Fruit fly (Drosophila melanogaster): ENCODE measurements around the gene CG43321.

CG43321 gene

DNA sequence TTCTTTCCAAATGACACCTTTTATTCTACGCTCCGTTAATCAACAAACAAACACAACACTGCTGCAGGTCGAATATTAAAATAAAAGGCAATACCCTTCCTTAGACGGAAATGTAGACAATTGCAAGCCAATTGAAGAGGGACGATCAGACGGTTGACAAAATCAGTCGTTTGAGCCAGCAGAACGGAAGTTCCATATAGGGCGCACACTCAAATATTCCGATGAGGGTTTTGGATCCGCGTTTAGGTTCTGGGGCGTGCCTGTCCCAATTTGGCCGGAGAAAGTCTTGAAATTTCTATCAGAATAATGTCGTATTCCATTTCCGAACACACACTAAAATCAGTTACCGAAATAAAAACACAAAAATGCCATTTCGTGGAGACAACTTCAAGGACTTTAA, at the start of gene CG43321:
Gene CG43321, plus strand, starts transcription at position 301 of the 400 bp plus-strand sequence.
- no peak for TF ChIP-seq CTCF (optimal IDR thresholded peaks at IDR 0.05)
- no peak for TF ChIP-seq CG8478 (optimal IDR thresholded peaks at IDR 0.05)

DNA sequence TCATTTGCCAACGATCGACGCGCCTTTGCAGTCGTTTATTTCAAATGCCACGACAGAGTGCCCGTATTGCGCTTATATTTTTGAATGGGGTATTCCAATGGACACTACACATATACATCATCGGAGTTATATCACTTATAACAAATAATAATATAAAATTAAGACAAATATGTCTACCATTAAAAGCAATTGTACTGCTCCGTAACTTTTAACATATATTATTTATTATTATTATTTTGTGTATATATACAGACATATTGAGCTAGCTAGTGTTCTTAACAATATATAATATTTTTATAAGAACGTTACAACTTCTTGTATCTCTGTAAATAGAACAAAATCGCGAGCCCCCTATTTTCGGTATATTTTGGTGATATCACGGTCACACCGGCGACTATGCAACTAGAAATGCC, 48.0 kb upstream of the CG43321 start, which contains the start of the genes sip2 and Coprox:
Gene sip2, minus strand, starts transcription at position 53 of the 413 bp plus-strand sequence.
Gene Coprox, plus strand, starts transcription at position 400 of the 413 bp plus-strand sequence.
- TF ChIP-seq CTCF (optimal IDR thresholded peaks at IDR 0.05) (no peak), CG8478 (optimal IDR thresholded peaks at IDR 0.05) (no peak)

dm6 chr2L:6964632-6965031, 47.4 kb upstream of the CG43321 start:
- no peak for TF ChIP-seq CTCF (optimal IDR thresholded peaks at IDR 0.05)

DNA sequence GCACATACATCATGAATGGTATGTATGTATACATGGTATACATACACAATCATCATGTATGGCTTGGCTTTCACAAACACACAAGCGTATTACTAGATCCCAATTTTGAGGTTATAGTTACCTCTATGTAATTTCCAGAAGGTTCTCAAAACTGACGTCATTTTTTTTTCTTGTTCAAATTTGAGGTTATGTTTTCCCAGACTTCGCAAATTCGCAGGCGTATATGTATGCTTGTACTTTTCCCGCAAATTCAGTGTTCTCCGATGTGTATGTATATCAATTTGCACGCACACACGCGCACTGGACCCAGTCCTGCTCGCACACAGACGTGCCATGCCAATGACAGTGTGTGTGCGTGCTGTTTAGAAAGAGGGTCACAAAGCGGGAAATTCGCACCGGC, 45.8 kb upstream of the CG43321 start:
- TF ChIP-seq CTCF (optimal IDR thresholded peaks at IDR 0.05) (no peak), CG8478 (optimal IDR thresholded peaks at IDR 0.05) (no peak)

dm6 chr2L:6967422-6968012, 44.5 kb upstream of the CG43321 start, which contains the start of gene Sumo:
Gene Sumo (minus strand): TSS chr2L:6967644.
- TF ChIP-seq CTCF (optimal IDR thresholded peaks at IDR 0.05): no peak
- no peak for TF ChIP-seq CG8478 (optimal IDR thresholded peaks at IDR 0.05)

DNA sequence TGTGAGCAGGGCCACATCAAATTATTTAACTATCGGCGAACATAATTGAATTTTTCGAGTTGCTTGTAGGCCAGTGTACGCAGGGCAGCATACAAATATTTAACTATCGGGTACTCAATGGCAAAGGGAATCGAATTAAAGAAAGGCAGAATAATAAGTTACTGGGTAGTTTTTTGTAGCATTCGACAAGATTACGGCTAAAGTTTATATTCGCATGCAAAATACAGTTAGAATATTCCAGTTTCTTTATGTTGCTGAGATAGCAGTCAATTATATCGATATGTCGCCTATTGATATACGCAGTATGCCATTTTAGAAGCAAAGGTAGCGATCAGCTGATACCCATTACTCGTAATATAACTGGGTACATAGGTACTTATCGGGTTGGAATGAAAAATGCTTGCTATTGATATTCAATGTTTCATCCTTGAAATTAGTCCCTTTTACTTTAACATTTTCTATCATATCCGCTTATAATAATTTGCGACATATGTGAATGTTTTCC, 44.0 kb upstream of the CG43321 start:
- TF ChIP-seq CG8478 (optimal IDR thresholded peaks at IDR 0.05) (no peak), CTCF (optimal IDR thresholded peaks at IDR 0.05) (peak; percentile 50)

DNA sequence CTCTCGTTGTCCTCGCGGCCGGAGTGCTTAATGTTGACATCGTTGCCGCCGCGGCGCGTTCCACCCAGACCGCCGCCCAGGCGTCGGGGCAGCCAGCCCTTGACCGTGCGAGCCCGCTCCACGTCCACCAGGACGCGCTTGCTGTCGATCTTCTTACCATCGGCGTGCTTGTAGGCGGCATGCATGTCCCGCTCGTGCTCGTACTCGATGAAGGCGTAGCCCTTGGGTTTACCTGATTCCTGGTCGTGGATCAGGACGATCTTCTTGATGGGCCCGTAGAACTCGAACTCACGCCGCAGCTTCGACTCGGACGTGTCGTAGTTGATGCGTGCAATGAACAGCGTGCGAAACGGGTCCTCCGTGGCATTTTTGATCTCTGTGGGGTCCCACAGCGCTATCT, 41.2 kb upstream of the CG43321 start:
- TF ChIP-seq CG8478 (optimal IDR thresholded peaks at IDR 0.05) (no peak), CTCF (optimal IDR thresholded peaks at IDR 0.05) (no peak)

- TF ChIP-seq CG8478 (optimal IDR thresholded peaks at IDR 0.05) (no peak), CTCF (optimal IDR thresholded peaks at IDR 0.05) (peak; percentile 38 to 72)
Observed at dm6 chr2L:6971597-6972036, 40.4 kb upstream of the CG43321 start, which contains the start of gene snRNP-U1-70K. Gene snRNP-U1-70K (minus strand): TSS chr2L:6971737.

dm6 chr2L:6991085-6991484, 21.0 kb upstream of the CG43321 start:
- no peak for TF ChIP-seq CTCF (optimal IDR thresholded peaks at IDR 0.05)
- TF ChIP-seq CG8478 (optimal IDR thresholded peaks at IDR 0.05): no peak

DNA sequence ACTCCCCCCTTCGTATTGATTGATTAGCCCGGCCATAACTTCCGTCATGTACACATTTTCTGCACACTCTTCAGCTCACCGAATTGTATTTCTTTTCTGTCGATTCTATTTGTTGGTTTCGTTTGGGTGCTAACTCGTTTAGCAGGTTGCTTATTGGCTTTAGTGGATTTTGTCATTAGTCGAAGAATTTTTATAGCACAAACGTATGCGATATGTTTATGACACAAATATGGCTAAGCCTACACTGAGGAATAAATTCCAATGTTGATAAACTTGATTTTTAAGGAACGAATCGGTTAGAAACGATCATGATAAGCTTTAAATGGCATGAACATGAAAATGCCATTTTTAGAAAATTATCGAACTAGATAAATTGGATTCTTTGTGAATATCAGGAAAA, 13.3 kb upstream of the CG43321 start:
- TF ChIP-seq CG8478 (optimal IDR thresholded peaks at IDR 0.05) (no peak), CTCF (optimal IDR thresholded peaks at IDR 0.05) (no peak)

DNA sequence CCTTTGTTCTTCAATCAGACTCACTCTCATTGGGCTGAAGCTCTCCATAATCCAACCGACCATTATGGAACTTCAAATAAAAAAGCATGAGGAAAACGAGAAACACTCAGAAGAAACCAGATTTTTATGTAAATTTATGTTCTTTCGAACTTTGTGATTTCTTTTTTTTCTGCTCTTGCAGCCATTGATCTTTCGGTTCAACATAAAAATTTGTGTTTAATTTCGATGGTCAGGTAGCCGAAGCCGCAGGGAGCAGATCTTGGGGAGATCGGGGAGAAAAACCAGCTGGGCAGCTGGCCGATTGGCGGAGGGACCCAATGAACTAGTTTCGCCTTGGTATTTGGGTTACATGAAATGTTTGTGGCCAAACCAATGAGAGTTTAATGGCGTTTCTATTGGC, 7.8 kb upstream of the CG43321 start:
- TF ChIP-seq CTCF (optimal IDR thresholded peaks at IDR 0.05) (no peak), CG8478 (optimal IDR thresholded peaks at IDR 0.05) (no peak)

DNA sequence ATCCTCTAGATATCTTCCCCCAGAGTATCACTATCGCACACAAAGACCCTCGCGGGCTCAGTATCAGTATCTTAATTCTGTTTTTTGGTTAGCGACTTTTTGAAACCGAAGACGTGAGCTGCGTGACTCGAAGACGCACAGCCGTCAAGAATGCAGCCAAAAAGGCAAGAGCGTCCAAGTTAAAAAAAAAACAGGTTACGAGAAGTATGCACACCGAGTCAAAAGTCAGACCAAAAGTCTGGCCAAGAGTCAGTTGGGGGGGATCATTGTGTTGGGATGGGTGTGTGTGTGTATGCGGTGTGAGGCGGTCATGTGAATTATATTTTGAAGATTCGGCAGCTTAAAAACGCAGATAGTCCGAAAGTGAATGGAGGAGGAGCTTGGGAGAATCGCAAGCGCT, 6.6 kb upstream of the CG43321 start:
- TF ChIP-seq CG8478 (optimal IDR thresholded peaks at IDR 0.05) (no peak), CTCF (optimal IDR thresholded peaks at IDR 0.05) (no peak)

dm6 chr2L:7007564-7007963, 4.5 kb upstream of the CG43321 start:
- TF ChIP-seq CG8478 (optimal IDR thresholded peaks at IDR 0.05): no peak
- no peak for TF ChIP-seq CTCF (optimal IDR thresholded peaks at IDR 0.05)

- TF ChIP-seq CG8478 (optimal IDR thresholded peaks at IDR 0.05) (no peak), CTCF (optimal IDR thresholded peaks at IDR 0.05) (no peak)
Observed at dm6 chr2L:7009807-7010470, 2.1 kb upstream of the CG43321 start, which contains the start of gene uif. Gene uif (minus strand): TSS chr2L:7010359.

DNA sequence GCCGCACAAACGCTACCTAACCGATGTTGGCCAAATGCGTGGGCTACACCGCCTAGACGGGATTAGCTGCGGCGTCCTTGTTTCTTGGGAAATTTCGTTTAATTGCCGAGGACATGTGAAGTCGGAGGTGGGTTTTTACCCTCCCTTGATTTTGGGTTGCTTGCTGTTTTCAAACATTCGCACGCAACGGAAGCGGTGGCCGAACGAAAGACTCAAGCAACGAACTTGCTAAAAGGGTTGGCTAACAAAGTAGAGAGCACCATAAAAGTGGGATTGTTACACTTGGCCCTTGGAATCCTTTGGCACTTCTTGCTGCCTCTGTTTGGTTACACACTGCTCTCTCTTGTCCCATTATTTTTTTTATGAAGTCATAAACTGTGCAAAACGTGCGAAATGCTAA, 1.5 kb upstream of the CG43321 start:
- TF ChIP-seq CG8478 (optimal IDR thresholded peaks at IDR 0.05): no peak
- TF ChIP-seq CTCF (optimal IDR thresholded peaks at IDR 0.05): no peak

- TF ChIP-seq CG8478 (optimal IDR thresholded peaks at IDR 0.05): no peak
- no peak for TF ChIP-seq CTCF (optimal IDR thresholded peaks at IDR 0.05)
Observed at dm6 chr2L:7013157-7013556, 1.1 kb downstream of the CG43321 start, which contains the start of gene CG43322. Gene CG43322 (plus strand): TSS chr2L:7013396.

Measured in S2 (cell line).